Fruit fly (Drosophila melanogaster): ENCODE data around the gene MED11.

Gene MED11

DNA sequence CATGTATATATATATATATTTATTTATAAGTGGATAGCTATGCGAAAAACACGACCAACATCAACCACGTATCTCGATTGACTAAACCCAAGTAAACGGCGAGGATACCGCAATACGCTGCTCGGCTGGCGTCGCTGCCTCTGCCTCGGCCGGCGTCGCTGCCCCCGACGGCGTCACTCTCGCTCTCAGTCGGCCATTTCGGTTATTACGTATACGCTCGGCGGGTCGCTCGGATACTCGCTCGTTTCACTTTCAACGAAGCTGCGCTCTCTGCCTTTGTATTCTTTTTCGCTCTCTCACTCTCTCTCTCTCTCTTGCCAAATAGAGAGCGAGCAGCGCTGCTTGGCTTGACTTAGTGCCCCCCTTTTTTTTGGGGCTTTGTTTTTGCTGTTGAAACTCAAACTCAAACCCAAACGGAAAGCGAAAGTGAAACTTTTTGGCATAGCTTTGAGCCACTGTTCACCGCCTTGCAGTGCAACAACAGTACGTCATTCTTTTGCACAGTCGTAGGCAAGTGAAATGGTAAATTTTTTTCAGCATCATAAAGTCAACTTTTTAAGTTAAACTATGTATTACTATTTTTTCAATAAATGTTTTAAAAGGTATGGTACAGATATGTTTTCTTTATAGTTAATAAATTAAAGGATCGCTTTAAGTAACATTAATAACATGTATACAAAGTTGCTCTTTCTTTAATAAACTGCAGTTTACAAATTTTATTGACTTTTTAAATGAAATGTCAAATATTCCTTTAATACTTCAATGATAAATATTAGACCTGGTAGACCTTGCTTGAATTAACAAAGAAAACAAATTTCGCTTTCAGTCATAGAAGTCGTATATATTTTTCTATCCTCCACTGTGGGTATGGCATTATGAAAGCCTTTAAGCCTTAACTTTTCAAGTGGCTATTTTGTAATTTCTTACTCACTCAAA, 20.3 kb downstream of the MED11 start (continued):
- TF ChIP-seq pros (GFP tag; optimal IDR thresholded peaks at IDR 0.05) (no peak), ap (GFP tag; IDR thresholded peaks at IDR 0.05) (no peak), gem (tag; optimal IDR thresholded peaks at IDR 0.05) (peak; percentile 62), Hand (GFP tag; optimal IDR thresholded peaks at IDR 0.05) (no peak), sob (GFP tag; IDR thresholded peaks at IDR 0.05) (no peak), CkIIα-i1 (GFP tag; IDR thresholded peaks at IDR 0.05) (no peak), CG17829 (tag; optimal IDR thresholded peaks at IDR 0.05) (no peak), ranshi (GFP tag; IDR thresholded peaks at IDR 0.05) (peak; percentile 24; the same call in 1 of the 2 replicates), dan (GFP tag; IDR thresholded peaks at IDR 0.05) (no peak), BtbVII (GFP tag; optimal IDR thresholded peaks at IDR 0.05) (peak; percentile 4), Hey (tag; optimal IDR thresholded peaks at IDR 0.05) (no peak), CG6254 (GFP tag; optimal IDR thresholded peaks at IDR 0.05) (peak; percentile 55), CG2199 (GFP tag; IDR thresholded peaks at IDR 0.05) (no peak), kah (GFP tag; optimal IDR thresholded peaks at IDR 0.05) (peak; percentile 2), nau (GFP tag; optimal IDR thresholded peaks at IDR 0.05) (no peak), CG16863 (GFP tag; optimal IDR thresholded peaks at IDR 0.05) (peak; percentile 2), CG18599 (GFP tag; optimal IDR thresholded peaks at IDR 0.05) (no peak), CG2116 (GFP tag; optimal IDR thresholded peaks at IDR 0.05) (no peak), pan (optimal IDR thresholded peaks at IDR 0.05) (no peak), pan (GFP tag; optimal IDR thresholded peaks at IDR 0.05 in 1 of 2, IDR thresholded peaks at IDR 0.05 in 1 of 2) (peak in 1 of 2 experiments; percentile 42), Deaf1 (tag; optimal IDR thresholded peaks at IDR 0.05) (peak; percentile 97), Neu2 (GFP tag; optimal IDR thresholded peaks at IDR 0.05; ENCODE audit: borderline replicate concordance) (no peak), phol (tag; optimal IDR thresholded peaks at IDR 0.05) (peak; percentile 50), CG12942 (GFP tag; optimal IDR thresholded peaks at IDR 0.05) (no peak), CG9215 (GFP tag; IDR thresholded peaks at IDR 0.05) (no peak), Mad (GFP tag; optimal IDR thresholded peaks at IDR 0.05) (no peak), CG17359 (tag; optimal IDR thresholded peaks at IDR 0.05) (peak; percentile 33), Nf-YA (GFP tag; IDR thresholded peaks at IDR 0.05) (no peak), br (optimal IDR thresholded peaks at IDR 0.05) (no peak), pfk (GFP tag; optimal IDR thresholded peaks at IDR 0.05) (no peak), Gug (GFP tag; IDR thresholded peaks at IDR 0.05) (no peak), disco-r (GFP tag; optimal IDR thresholded peaks at IDR 0.05) (no peak), Sry-δ (GFP tag; optimal IDR thresholded peaks at IDR 0.05) (no peak), NK7.1 (GFP tag; optimal IDR thresholded peaks at IDR 0.05) (no peak), sug (tag; optimal IDR thresholded peaks at IDR 0.05) (peak; percentile 31), Nf-YB (GFP tag; optimal IDR thresholded peaks at IDR 0.05) (no peak), CG17568 (GFP tag; optimal IDR thresholded peaks at IDR 0.05) (no peak), Dip2 (GFP tag; IDR thresholded peaks at IDR 0.05) (no peak), tin (GFP tag; optimal IDR thresholded peaks at IDR 0.05) (no peak), Fer2 (tag; optimal IDR thresholded peaks at IDR 0.05) (no peak), tll (GFP tag; optimal IDR thresholded peaks at IDR 0.05) (no peak), btn (GFP tag; optimal IDR thresholded peaks at IDR 0.05) (no peak), kay (GFP tag; optimal IDR thresholded peaks at IDR 0.05) (no peak), Oli (tag; optimal IDR thresholded peaks at IDR 0.05) (peak; percentile 48), shn (GFP tag; optimal IDR thresholded peaks at IDR 0.05) (no peak), Oaz (GFP tag; IDR thresholded peaks at IDR 0.05) (no peak), ERR (GFP tag; optimal IDR thresholded peaks at IDR 0.05) (no peak), CG17802 (tag; optimal IDR thresholded peaks at IDR 0.05) (no peak), CG3995 (GFP tag; optimal IDR thresholded peaks at IDR 0.05) (no peak), Mes4 (GFP tag; optimal IDR thresholded peaks at IDR 0.05) (no peak)
